Fruit fly (Drosophila melanogaster) whole organism: ENCODE data around the gene CG32642.

Experiments
- CG8478 ChIP-seq: fragments of >200 bp; optimal IDR thresholded peaks from 2 replicates; lab custom pipeline; 2018; ENCODE audit warnings: inconsistent platforms
- Dll ChIP-seq: fragments of >200 bp; optimal IDR thresholded peaks from 2 replicates; lab custom pipeline; 2017
- pan ChIP-seq: fragments of >200 bp; optimal IDR thresholded peaks from 2 replicates; lab custom pipeline; 2017
- psq ChIP-seq: fragments of >200 bp; optimal IDR thresholded peaks from 2 replicates; lab custom pipeline; 2017
- usp ChIP-seq: fragments of >200 bp; optimal IDR thresholded peaks from 2 replicates; lab custom pipeline; 2017; ENCODE audit warnings: missing biosample characterization, missing genetic modification characterization, mixed read lengths

CG32642 gene

DNA sequence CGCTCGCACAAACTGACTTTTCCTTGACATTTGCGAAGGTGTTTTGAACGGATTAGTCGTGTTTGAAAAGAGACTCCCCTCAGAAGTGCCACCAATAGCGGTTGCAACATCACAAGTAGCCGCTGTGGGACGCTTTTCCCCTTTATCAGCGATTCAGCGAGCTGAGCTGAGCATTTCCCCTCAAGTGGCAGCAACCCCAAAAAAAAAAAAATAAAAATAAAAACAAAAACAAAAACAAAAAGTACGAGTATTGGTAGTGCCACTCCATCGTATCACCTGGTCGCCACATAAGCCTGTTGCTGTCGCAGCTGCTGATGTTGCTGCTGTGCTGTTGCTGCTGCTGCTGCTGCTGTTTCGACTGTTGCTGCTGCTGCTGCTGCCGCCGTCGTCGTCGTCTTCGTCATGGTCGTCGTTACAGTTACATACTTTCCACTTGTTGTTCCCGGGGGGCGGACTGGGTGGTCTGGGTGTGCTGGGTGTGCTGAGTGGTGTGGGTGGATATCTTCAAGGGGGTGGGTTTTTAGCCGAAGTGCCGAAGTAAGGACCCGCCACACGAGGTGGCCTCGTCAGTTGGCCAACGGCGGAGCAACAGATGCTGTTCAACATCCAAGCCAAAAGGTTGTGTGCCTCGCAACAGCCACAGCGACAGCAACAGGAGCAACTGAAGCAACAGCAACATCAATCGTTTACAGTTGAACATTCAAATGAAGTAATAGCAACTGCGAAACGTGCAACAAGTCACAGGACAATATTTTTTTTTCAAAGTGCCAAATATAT lies 29.2 kb downstream of the CG32642 start, which contains the start of gene rsh:
Gene rsh (plus strand): TSS at position 591 of the 777 bp plus-strand sequence.
- TF ChIP-seq CG8478 (no peak), usp (GFP tag; lab: Kevin White, UChicago) (no peak), pan (lab: Kevin White, UChicago) (no peak)

DNA sequence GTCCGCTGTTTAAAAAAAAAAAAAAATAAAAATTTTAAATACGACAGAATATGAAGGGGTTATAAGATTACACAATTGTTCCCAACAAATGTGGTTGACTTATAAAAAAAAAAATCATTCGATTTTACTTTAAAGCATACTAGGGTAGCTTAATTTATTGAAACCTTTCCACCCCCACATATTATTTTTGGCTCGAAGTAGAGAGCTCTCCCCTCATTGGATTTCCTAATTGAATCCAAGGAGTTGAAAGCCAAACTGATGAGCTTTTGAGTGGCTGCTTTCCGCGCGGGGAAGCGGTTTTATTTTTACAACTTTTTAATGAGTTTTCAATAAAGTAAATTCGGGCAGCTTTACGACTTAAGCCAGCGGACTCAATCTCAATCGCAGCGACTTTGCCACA lies 45.8 kb downstream of the CG32642 start, which contains the start of gene CG15719:
Gene CG15719 (minus strand): TSS at position 101 of the 400 bp plus-strand sequence.
- TF ChIP-seq Dll (lab: Kevin White, UChicago) = no peak
- TF ChIP-seq usp (GFP tag; lab: Kevin White, UChicago) = no peak
- TF ChIP-seq psq (lab: Kevin White, UChicago) = no peak
- TF ChIP-seq pan (lab: Kevin White, UChicago) = no peak
